Fruit fly (Drosophila melanogaster): Measurements from ENCODE around the gene Ir94h.

Gene Ir94h

dm6 chr3R:23486743-23487142 is 558 bp upstream of the Ir94h start (continued):
- peak; percentile 83 for TF ChIP-seq pdm3 (GFP tag; optimal IDR thresholded peaks at IDR 0.05)
- TF ChIP-seq fd85E (GFP tag; optimal IDR thresholded peaks at IDR 0.05) = peak; percentile 61
- TF ChIP-seq CG10631 (GFP tag; optimal IDR thresholded peaks at IDR 0.05) = peak; percentile 57
- peak; percentile 95 for TF ChIP-seq Eip78C (GFP tag)
- TF ChIP-seq Hr4 (GFP tag; optimal IDR thresholded peaks at IDR 0.05) = no peak
- TF ChIP-seq fd59A (GFP tag; optimal IDR thresholded peaks at IDR 0.05) = no peak
- TF ChIP-seq CG16779 (tag; optimal IDR thresholded peaks at IDR 0.05) = no peak
- peak; percentile 92 for TF ChIP-seq Hr39 (GFP tag; optimal IDR thresholded peaks at IDR 0.05)
- TF ChIP-seq Eip75B (GFP tag; optimal IDR thresholded peaks at IDR 0.05) = peak; percentile 77
- peak; percentile 91 for TF ChIP-seq esn (GFP tag; optimal IDR thresholded peaks at IDR 0.05)
- TF ChIP-seq Ets96B (tag; optimal IDR thresholded peaks at IDR 0.05) = no peak
- TF ChIP-seq Met (GFP tag; optimal IDR thresholded peaks at IDR 0.05) = peak; percentile 91
- TF ChIP-seq salr (GFP tag; optimal IDR thresholded peaks at IDR 0.05) = no peak
- TF ChIP-seq Eip93F (GFP tag; optimal IDR thresholded peaks at IDR 0.05) = peak; percentile 58

- TF ChIP-seq CG11762 (GFP tag; optimal IDR thresholded peaks at IDR 0.05; ENCODE audit: insufficient read depth) (peak; percentile 3), fkh (GFP tag; optimal IDR thresholded peaks at IDR 0.05) (no peak), ss (GFP tag; optimal IDR thresholded peaks at IDR 0.05) (peak in 1 of 2 experiments; percentile 50), CG16779 (tag; optimal IDR thresholded peaks at IDR 0.05) (no peak), Sox15 (GFP tag; optimal IDR thresholded peaks at IDR 0.05) (peak; percentile 5), CG6808 (GFP tag; optimal IDR thresholded peaks at IDR 0.05) (peak; percentile 25), dsx (GFP tag; optimal IDR thresholded peaks at IDR 0.05; ENCODE audit: poor library complexity, severe bottlenecking) (peak; percentile 49), net (GFP tag; optimal IDR thresholded peaks at IDR 0.05) (peak; percentile 0), esn (GFP tag; optimal IDR thresholded peaks at IDR 0.05) (peak; percentile 76), Ets21C (GFP tag; optimal IDR thresholded peaks at IDR 0.05) (no peak), CG32006 (GFP tag; optimal IDR thresholded peaks at IDR 0.05) (no peak), lz (GFP tag; optimal IDR thresholded peaks at IDR 0.05) (peak; percentile 25), CG7368 (GFP tag; optimal IDR thresholded peaks at IDR 0.05) (peak; percentile 3), pdm3 (GFP tag; optimal IDR thresholded peaks at IDR 0.05) (peak; percentile 15), CG11902 (GFP tag; optimal IDR thresholded peaks at IDR 0.05) (peak; percentile 34), CG8632 (GFP tag; optimal IDR thresholded peaks at IDR 0.05) (peak; percentile 70), Eip93F (GFP tag; optimal IDR thresholded peaks at IDR 0.05) (peak; percentile 22), Blimp-1 (GFP tag; optimal IDR thresholded peaks at IDR 0.05) (peak; percentile 20), Met (GFP tag; optimal IDR thresholded peaks at IDR 0.05) (peak; percentile 66), CG8319 (GFP tag; optimal IDR thresholded peaks at IDR 0.05) (peak; percentile 21), CG15336 (GFP tag; IDR thresholded peaks at IDR 0.05) (no peak), achi (GFP tag; optimal IDR thresholded peaks at IDR 0.05) (peak; percentile 41), Eip78C (GFP tag) (peak; percentile 86), Gug (GFP tag; IDR thresholded peaks at IDR 0.05) (no peak), CG34406 (GFP tag; optimal IDR thresholded peaks at IDR 0.05) (peak; percentile 79), svp (GFP tag) (peak; percentile 85), CG6276 (GFP tag; optimal IDR thresholded peaks at IDR 0.05) (no peak), Ets96B (tag; optimal IDR thresholded peaks at IDR 0.05) (peak; percentile 18), CG3919 (GFP tag; optimal IDR thresholded peaks at IDR 0.05) (peak; percentile 35), CG31627 (GFP tag; optimal IDR thresholded peaks at IDR 0.05) (peak; percentile 42), CG9139 (GFP tag; optimal IDR thresholded peaks at IDR 0.05) (no peak), acj6 (GFP tag; optimal IDR thresholded peaks at IDR 0.05) (peak; percentile 54), Lpt (GFP tag; optimal IDR thresholded peaks at IDR 0.05) (no peak), CG10669 (GFP tag; optimal IDR thresholded peaks at IDR 0.05) (peak; percentile 9), OdsH (GFP tag; optimal IDR thresholded peaks at IDR 0.05) (peak; percentile 42), CG3032 (tag; optimal IDR thresholded peaks at IDR 0.05) (peak; percentile 36), CG6792 (GFP tag; optimal IDR thresholded peaks at IDR 0.05) (peak; percentile 58), Hr4 (GFP tag; optimal IDR thresholded peaks at IDR 0.05) (no peak), fd85E (GFP tag; optimal IDR thresholded peaks at IDR 0.05) (no peak), cyc (GFP tag; optimal IDR thresholded peaks at IDR 0.05) (peak; percentile 38), Hr39 (GFP tag; optimal IDR thresholded peaks at IDR 0.05) (peak; percentile 22), CG10631 (GFP tag; optimal IDR thresholded peaks at IDR 0.05) (peak; percentile 38), Smox (GFP tag; optimal IDR thresholded peaks at IDR 0.05) (peak; percentile 48), vri (GFP tag; optimal IDR thresholded peaks at IDR 0.05) (peak; percentile 5), topi (GFP tag; optimal IDR thresholded peaks at IDR 0.05) (peak; percentile 49)
Measured at dm6 chr3R:23496488-23496887, 9.2 kb downstream of the Ir94h start.
